Fruit fly (Drosophila melanogaster) whole organism, adult: ENCODE results near the gene Pp1-87B.

ENCODE experiments used
- CG11617 ChIP-seq: fragments of 200-800 bp; sonication (Bioruptor generic); optimal IDR thresholded peaks from 2 replicates; lab custom pipeline; 2017; ENCODE audit warnings: mild to moderate bottlenecking, missing biosample characterization, missing genetic modification reagents, missing genetic modification characterization
- CG12768 ChIP-seq: fragments of 200-800 bp; sonication (Bioruptor generic); optimal IDR thresholded peaks from 2 replicates; lab custom pipeline; 2017; ENCODE audit warnings: missing biosample characterization, missing genetic modification characterization, mild to moderate bottlenecking, moderate library complexity, missing genetic modification reagents
- CG14711 ChIP-seq: fragments of 200-800 bp; sonication (Bioruptor generic); optimal IDR thresholded peaks from 2 replicates; lab custom pipeline; 2018; ENCODE audit warnings: missing biosample characterization, mild to moderate bottlenecking, missing genetic modification characterization, moderate library complexity
- CG1620 ChIP-seq: fragments of 200-800 bp; sonication (Bioruptor generic); optimal IDR thresholded peaks from 2 replicates; lab custom pipeline; 2016; ENCODE audit warnings: missing biosample characterization, missing genetic modification characterization
- CG33017 ChIP-seq: fragments of 200-800 bp; sonication (Bioruptor generic); optimal IDR thresholded peaks from 2 replicates; lab custom pipeline; 2018; ENCODE audit warnings: missing biosample characterization, mild to moderate bottlenecking, missing genetic modification characterization, moderate library complexity
- CG5204 ChIP-seq: fragments of 200-800 bp; sonication (Bioruptor generic); optimal IDR thresholded peaks from 2 replicates; lab custom pipeline; 2016; ENCODE audit warnings: missing biosample characterization, missing genetic modification characterization
- CG7045 ChIP-seq: fragments of 200-800 bp; sonication (Bioruptor generic); optimal IDR thresholded peaks from 2 replicates; lab custom pipeline; 2017; ENCODE audit warnings: missing biosample characterization, mild to moderate bottlenecking, missing genetic modification characterization
- CG7101 ChIP-seq: fragments of 200-800 bp; sonication (Bioruptor generic); optimal IDR thresholded peaks from 2 replicates; lab custom pipeline; 2018; ENCODE audit warnings: missing biosample characterization, mild to moderate bottlenecking, missing genetic modification characterization, moderate library complexity
- Clk ChIP-seq: fragments of 200-800 bp; sonication (Bioruptor generic); optimal IDR thresholded peaks from 2 replicates; lab custom pipeline; 2017; ENCODE audit warnings: missing biosample characterization, missing genetic modification characterization
- Crg-1 ChIP-seq: fragments of 200-800 bp; sonication (Bioruptor generic); optimal IDR thresholded peaks from 2 replicates; lab custom pipeline; 2016; ENCODE audit warnings: missing biosample characterization, missing genetic modification characterization
- Hr96 ChIP-seq: fragments of 200-800 bp; sonication (Bioruptor generic); optimal IDR thresholded peaks from 2 replicates; lab custom pipeline; 2016; ENCODE audit warnings: missing biosample characterization, missing genetic modification characterization
- Mnt ChIP-seq: fragments of 200-800 bp; sonication (Bioruptor generic); optimal IDR thresholded peaks from 2 replicates; lab custom pipeline; 2016; ENCODE audit warnings: missing biosample characterization, mild to moderate bottlenecking, missing genetic modification characterization
- bab1 ChIP-seq: fragments of 200-800 bp; sonication (Bioruptor generic); optimal IDR thresholded peaks from 3 replicates; lab custom pipeline; 2019; ENCODE audit warnings: missing biosample characterization, mild to moderate bottlenecking, missing genetic modification characterization, moderate library complexity
- cic ChIP-seq: fragments of 200-800 bp; sonication (Bioruptor generic); optimal IDR thresholded peaks from 2 replicates; lab custom pipeline; 2017; ENCODE audit warnings: missing biosample characterization, mild to moderate bottlenecking, missing genetic modification characterization, moderate library complexity
- cnc ChIP-seq, 2 experiments: fragments of >200 bp; optimal IDR thresholded peaks; 2 replicates each; lab custom pipeline; 2017
- kay ChIP-seq: fragments of 200-800 bp; sonication (Bioruptor generic); peaks from one replicate; lab custom pipeline; 2016; ENCODE audit warnings: missing biosample characterization, missing genetic modification characterization, borderline replicate concordance
- ovo ChIP-seq: fragments of 200-800 bp; sonication (Bioruptor generic); optimal IDR thresholded peaks from 2 replicates; lab custom pipeline; 2016; ENCODE audit warnings: missing biosample characterization, missing genetic modification characterization
- pad ChIP-seq: fragments of 200-800 bp; sonication (Bioruptor generic); optimal IDR thresholded peaks from 3 replicates; lab custom pipeline; 2017; ENCODE audit warnings: missing biosample characterization, missing genetic modification characterization, mild to moderate bottlenecking, moderate library complexity, missing genetic modification reagents
- tj ChIP-seq: fragments of 200-800 bp; sonication (Bioruptor generic); optimal IDR thresholded peaks from 3 replicates; lab custom pipeline; 2017; ENCODE audit warnings: missing biosample characterization, mild to moderate bottlenecking, missing genetic modification characterization, moderate library complexity
- toe ChIP-seq: fragments of 200-800 bp; sonication (Bioruptor generic); optimal IDR thresholded peaks from 2 replicates; lab custom pipeline; 2016; ENCODE audit warnings: missing biosample characterization, missing genetic modification characterization

The Pp1-87B gene

dm6 chr3R:12376828-12377227, 48.9 kb downstream of the Pp1-87B start, which contains the start of gene GstD6:
Gene GstD6, plus strand, starts transcription at chr3R:12377128.
- no peak for TF ChIP-seq cnc (optimal IDR thresholded peaks at IDR 0.05; lab: Kevin White, UChicago)
- no peak for TF ChIP-seq Clk (GFP tag; lab: Kevin White, UChicago)
- no peak for TF ChIP-seq cic
- TF ChIP-seq CG7045 (GFP tag; lab: Kevin White, UChicago) = no peak
- no peak for TF ChIP-seq CG14711
- TF ChIP-seq tj (GFP tag; lab: Kevin White, UChicago) = no peak
- no peak for TF ChIP-seq pad
- no peak for TF ChIP-seq CG11617 (GFP tag; lab: Kevin White, UChicago)
- TF ChIP-seq Hr96 (GFP tag; lab: Kevin White, UChicago) = no peak
- no peak for TF ChIP-seq CG12768 (GFP tag; lab: Kevin White, UChicago)
- TF ChIP-seq CG33017 (tag; lab: Kevin White, UChicago) = no peak
- no peak for TF ChIP-seq toe (GFP tag; lab: Kevin White, UChicago)

dm6 chr3R:12375258-12375783, 50.4 kb downstream of the Pp1-87B start, which contains the start of gene GstD5:
Gene GstD5, plus strand, starts transcription at chr3R:12375733.
- TF ChIP-seq toe (GFP tag; lab: Kevin White, UChicago) = no peak
- no peak for TF ChIP-seq Hr96 (GFP tag; lab: Kevin White, UChicago)
- TF ChIP-seq CG1620 (GFP tag; lab: Kevin White, UChicago) = no peak
- TF ChIP-seq CG7101 = no peak
- TF ChIP-seq bab1 (GFP tag; lab: Kevin White, UChicago) = no peak
- no peak for TF ChIP-seq ovo (GFP tag; lab: Kevin White, UChicago)
- TF ChIP-seq CG7045 (GFP tag; lab: Kevin White, UChicago) = no peak
- TF ChIP-seq pad = no peak
- TF ChIP-seq CG14711 = no peak
- TF ChIP-seq cnc (optimal IDR thresholded peaks at IDR 0.05; lab: Kevin White, UChicago) = no peak
- no peak for TF ChIP-seq CG11617 (GFP tag; lab: Kevin White, UChicago)
- no peak for TF ChIP-seq kay (GFP tag; lab: Kevin White, UChicago)
- TF ChIP-seq cic = no peak
- TF ChIP-seq Crg-1 (GFP tag; lab: Kevin White, UChicago) = no peak
- TF ChIP-seq CG12768 (GFP tag; lab: Kevin White, UChicago) = no peak
- no peak for TF ChIP-seq Mnt (GFP tag; lab: Kevin White, UChicago)

dm6 chr3R:12373800-12374199, 51.9 kb downstream of the Pp1-87B start, which contains the start of gene GstD4:
Gene GstD4, plus strand, starts transcription at chr3R:12374100.
- TF ChIP-seq CG14711 = no peak
- TF ChIP-seq pad = no peak
- TF ChIP-seq cnc (optimal IDR thresholded peaks at IDR 0.05; lab: Kevin White, UChicago) = no peak
- TF ChIP-seq Mnt (GFP tag; lab: Kevin White, UChicago) = no peak
- no peak for TF ChIP-seq CG33017 (tag; lab: Kevin White, UChicago)
- TF ChIP-seq CG7045 (GFP tag; lab: Kevin White, UChicago) = no peak
- TF ChIP-seq bab1 (GFP tag; lab: Kevin White, UChicago) = no peak
- no peak for TF ChIP-seq CG7101
- TF ChIP-seq CG1620 (GFP tag; lab: Kevin White, UChicago) = no peak
- no peak for TF ChIP-seq Crg-1 (GFP tag; lab: Kevin White, UChicago)
- TF ChIP-seq CG5204 = no peak
- no peak for TF ChIP-seq CG12768 (GFP tag; lab: Kevin White, UChicago)
- no peak for TF ChIP-seq tj (GFP tag; lab: Kevin White, UChicago)
